Worm (Caenorhabditis elegans) whole organism, young adult: ENCODE results near the gene ckc-1.

Experiments
- C06A6.2 ChIP-seq: fragments of 200-800 bp; sonication (Bioruptor generic); conservative IDR thresholded peaks from 2 replicates; pipeline ENCODE4 v1.3.6; 2022; ENCODE audit warnings: missing genetic modification characterization, missing compliant biosample characterization
- F49E8.2 ChIP-seq: sonication (generic microtip); optimal IDR thresholded peaks from 3 replicates; lab custom pipeline; 2017; ENCODE audit warnings: missing genetic modification characterization, mild to moderate bottlenecking, missing compliant biosample characterization, antibody characterized with exemption, moderate library complexity; ENCODE audit not compliant: insufficient read depth
- ama-1 ChIP-seq, 3 experiments: fragments of 150-350 bp in 1 of 3; sonication (generic microtip) in 2 of 3; optimal IDR thresholded peaks; 2 replicates each; lab custom pipeline; 2014 to 2018; ENCODE audit warnings: missing biosample characterization in 2 of 3, missing genetic modification characterization in 2 of 3, missing genetic modification reagents in 2 of 3
- attf-5 ChIP-seq: fragments of 200-800 bp; sonication (Bioruptor generic); optimal IDR thresholded peaks from 2 replicates; lab custom pipeline; 2018; ENCODE audit warnings: mild to moderate bottlenecking, missing genetic modification characterization, missing compliant biosample characterization
- chd-7 ChIP-seq: sonication (generic microtip); optimal IDR thresholded peaks from 2 replicates; lab custom pipeline; 2016; ENCODE audit warnings: mild to moderate bottlenecking, missing genetic modification characterization, moderate library complexity, missing compliant biosample characterization
- him-1 ChIP-seq: sonication (generic microtip); optimal IDR thresholded peaks from 2 replicates; lab custom pipeline; 2016; ENCODE audit warnings: missing genotype, missing genetic modification reagents, missing genetic modification characterization, missing compliant biosample characterization
- lin-35 ChIP-seq, 3 experiments: fragments of 150-350 bp in 2 of 3; sonication (generic microtip) in 1 of 3; optimal IDR thresholded peaks; 2 replicates each; lab custom pipeline; 2014 to 2018; ENCODE audit warnings: missing biosample characterization in 3 of 3, missing genetic modification characterization in 3 of 3, missing genetic modification reagents in 3 of 3
- lin-54 ChIP-seq: fragments of 200-800 bp; sonication (Bioruptor generic); optimal IDR thresholded peaks from 2 replicates; lab custom pipeline; 2018; ENCODE audit warnings: mild to moderate bottlenecking, missing genetic modification characterization, missing compliant biosample characterization
- somi-1 ChIP-seq: fragments of 200-800 bp; sonication (Bioruptor generic); optimal IDR thresholded peaks from 2 replicates; lab custom pipeline; 2018; ENCODE audit warnings: mild to moderate bottlenecking, missing genetic modification characterization, missing compliant biosample characterization
- unc-62 ChIP-seq: fragments of 150-350 bp; optimal IDR thresholded peaks from 2 replicates; lab custom pipeline; 2014; ENCODE audit warnings: missing biosample characterization, missing genetic modification reagents, missing genetic modification characterization

DNA sequence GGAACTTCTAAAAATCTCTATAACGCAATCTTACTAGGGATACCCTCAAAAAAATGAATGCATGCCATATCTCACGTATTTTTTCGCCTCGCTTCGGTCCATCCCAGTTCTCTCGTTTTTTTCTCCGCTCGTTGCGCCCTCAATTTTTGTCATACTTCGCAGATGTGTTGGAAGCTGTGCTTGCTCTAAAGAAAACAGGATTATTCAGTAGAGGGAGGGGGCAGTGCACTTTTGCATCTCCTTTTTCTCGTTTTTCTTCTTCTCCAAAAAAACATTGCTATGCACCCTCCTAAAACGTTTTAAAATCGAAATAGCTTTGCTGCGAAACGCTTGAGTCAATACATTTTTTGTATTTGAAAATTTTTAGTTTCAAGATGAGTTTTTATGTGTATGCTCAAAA, 40.9 kb upstream of the ckc-1 start:
- TF ChIP-seq F49E8.2 (tag; lab: Kevin White, UChicago) (no peak), him-1 (tag; lab: Kevin White, UChicago) (no peak), lin-54 (no peak), ama-1 (optimal IDR thresholded peaks at IDR 0.05; lab: Kevin White, UChicago) (no peak), ama-1 (GFP tag; optimal IDR thresholded peaks at IDR 0.05; lab: Kevin White, UChicago) (no peak), somi-1 (GFP tag; lab: Kevin White, UChicago) (no peak), attf-5 (GFP tag; lab: Kevin White, UChicago) (no peak), C06A6.2 (GFP tag; lab: Robert Waterston, UW) (no peak), lin-35 (GFP tag; optimal IDR thresholded peaks at IDR 0.05; lab: Kevin White, UChicago) (no peak), unc-62 (GFP tag; lab: Kevin White, UChicago) (no peak), chd-7 (tag; lab: Kevin White, UChicago) (no peak)
